Fruit fly (Drosophila melanogaster) ovary, adult (tissue): Measurements from ENCODE around the gene Abd-B.
A peak's percentile ranks its signal among the peaks of the same experiment; 100 is the strongest.
"Not testable (repeated sequence)": the region's sequence is repeated elsewhere in the genome, so short reads cannot be mapped to it uniquely, and the experiment has no call there.

Source experiments
- CG17801 ChIP-seq: fragments of 200-800 bp; optimal IDR thresholded peaks from 2 replicates; lab custom pipeline; 2019; ENCODE audit warnings: missing biosample characterization, mild to moderate bottlenecking, missing genetic modification characterization, moderate library complexity; ENCODE audit not compliant: partially characterized antibody

The Abd-B gene

dm6 chr3R:16972136-16972535 is at the start of gene Abd-B:
Gene Abd-B, minus strand, starts transcription at chr3R:16972236.
- TF ChIP-seq CG17801 (GFP tag; lab: Kevin White, UChicago) = no peak

- peak; percentile 85 for TF ChIP-seq CG17801 (GFP tag; lab: Kevin White, UChicago)
Measured at dm6 chr3R:17020956-17021355, 48.9 kb upstream of the Abd-B start, which contains the start of gene Adsl. Gene Adsl, minus strand, starts transcription at chr3R:17021120.

dm6 chr3R:17018902-17019527 is 47.0 kb upstream of the Abd-B start:
- no peak for TF ChIP-seq CG17801 (GFP tag; lab: Kevin White, UChicago)

dm6 chr3R:17016193-17016592 is 44.2 kb upstream of the Abd-B start:
- TF ChIP-seq CG17801 (GFP tag; lab: Kevin White, UChicago) = no peak

- no peak for TF ChIP-seq CG17801 (GFP tag; lab: Kevin White, UChicago)
Measured at dm6 chr3R:17014276-17014675, 42.2 kb upstream of the Abd-B start, which contains the start of gene Pxd. Gene Pxd, plus strand, starts transcription at chr3R:17014576.

- TF ChIP-seq CG17801 (GFP tag; lab: Kevin White, UChicago) = no peak
Measured at dm6 chr3R:17008675-17009022, 36.6 kb upstream of the Abd-B start.

dm6 chr3R:17008018-17008674 is 36.1 kb upstream of the Abd-B start, which contains the start of gene CG8907:
Gene CG8907, plus strand, starts transcription at chr3R:17008269.
- no peak for TF ChIP-seq CG17801 (GFP tag; lab: Kevin White, UChicago)

dm6 chr3R:17007336-17007735 is 35.3 kb upstream of the Abd-B start:
- TF ChIP-seq CG17801 (GFP tag; lab: Kevin White, UChicago) = no peak

- TF ChIP-seq CG17801 (GFP tag; lab: Kevin White, UChicago) = no peak
Measured at dm6 chr3R:17003468-17003867, 31.4 kb upstream of the Abd-B start.

- TF ChIP-seq CG17801 (GFP tag; lab: Kevin White, UChicago) = no peak
Measured at dm6 chr3R:17002218-17003110, 30.4 kb upstream of the Abd-B start, which contains the start of the genes Sf3a1 and Irc. Gene Sf3a1, minus strand, starts transcription at chr3R:17002355. Gene Irc, plus strand, starts transcription at chr3R:17002875.

- TF ChIP-seq CG17801 (GFP tag; lab: Kevin White, UChicago) = no peak
Measured at dm6 chr3R:16996059-16996959, 24.3 kb upstream of the Abd-B start, which contains the start of the genes EMC2A and CG3534. Gene EMC2A, minus strand, starts transcription at chr3R:16996071. Gene CG3534, plus strand, starts transcription at chr3R:16996446.

- not testable (repeated sequence) for TF ChIP-seq CG17801 (GFP tag; lab: Kevin White, UChicago)
Measured at dm6 chr3R:16992716-16993115, 20.7 kb upstream of the Abd-B start, which contains the start of gene CG31274. Gene CG31274, plus strand, starts transcription at chr3R:16993016.

- TF ChIP-seq CG17801 (GFP tag; lab: Kevin White, UChicago) = no peak
Measured at dm6 chr3R:16991781-16992180, 19.7 kb upstream of the Abd-B start, which contains the start of gene EMC2B. Gene EMC2B, minus strand, starts transcription at chr3R:16991878.

dm6 chr3R:16988514-16988913 is 16.5 kb upstream of the Abd-B start, which contains the start of gene MESK4:
Gene MESK4, plus strand, starts transcription at chr3R:16988814.
- not testable (repeated sequence) for TF ChIP-seq CG17801 (GFP tag; lab: Kevin White, UChicago)
